Fruit fly (Drosophila melanogaster) whole organism, pupa: Measurements from ENCODE around the gene CG32137.

Experiments used
- CG10348 ChIP-seq: fragments of 200-800 bp; sonication (Bioruptor generic); IDR thresholded peaks from 2 replicates; pipeline ENCODE4 v1.3.6; 2022; ENCODE audit warnings: missing biosample characterization, missing genetic modification characterization
- CG12605 ChIP-seq: fragments of 200-800 bp; sonication (Bioruptor generic); IDR thresholded peaks from 2 replicates; pipeline ENCODE4 v1.3.6; 2022; ENCODE audit warnings: missing biosample characterization, missing genetic modification characterization
- CG13204 ChIP-seq: fragments of 200-800 bp; sonication (Bioruptor generic); optimal IDR thresholded peaks from 2 replicates; lab custom pipeline; 2018; ENCODE audit warnings: missing biosample characterization, mild to moderate bottlenecking, missing genetic modification characterization, moderate library complexity
- CG14655 ChIP-seq: fragments of 200-800 bp; sonication (Bioruptor generic); optimal IDR thresholded peaks from 3 replicates; lab custom pipeline; 2017; ENCODE audit warnings: mild to moderate bottlenecking, missing biosample characterization, missing genetic modification reagents, missing genetic modification characterization
- CG15710 ChIP-seq: fragments of 200-800 bp; sonication (Bioruptor generic); optimal IDR thresholded peaks from 2 replicates; lab custom pipeline; 2018; ENCODE audit warnings: missing biosample characterization, mild to moderate bottlenecking, missing genetic modification characterization, moderate library complexity
- CG17806 ChIP-seq: fragments of 200-800 bp; sonication (Bioruptor generic); optimal IDR thresholded peaks from 2 replicates; lab custom pipeline; 2018; ENCODE audit warnings: missing biosample characterization, mild to moderate bottlenecking, missing genetic modification characterization, moderate library complexity
- CG32121 ChIP-seq: fragments of 200-800 bp; sonication (Bioruptor generic); IDR thresholded peaks from 2 replicates; pipeline ENCODE4 v1.3.6; 2022; ENCODE audit warnings: missing biosample characterization, missing genetic modification characterization
- CG34367 ChIP-seq: fragments of 200-800 bp; sonication (Bioruptor generic); optimal IDR thresholded peaks from 2 replicates; lab custom pipeline; 2018; ENCODE audit warnings: missing biosample characterization, mild to moderate bottlenecking, missing genetic modification characterization
- CG4496 ChIP-seq: fragments of 200-800 bp; sonication (Bioruptor generic); IDR thresholded peaks from 3 replicates; pipeline ENCODE4 v1.3.6; 2022; ENCODE audit warnings: missing biosample characterization, missing genetic modification characterization
- CG8159 ChIP-seq: fragments of 200-800 bp; sonication (Bioruptor generic); optimal IDR thresholded peaks from 3 replicates; lab custom pipeline; 2018; ENCODE audit warnings: missing biosample characterization, mild to moderate bottlenecking, missing genetic modification characterization, moderate library complexity
- CG8301 ChIP-seq: fragments of 200-800 bp; sonication (Bioruptor generic); optimal IDR thresholded peaks from 2 replicates; lab custom pipeline; 2018; ENCODE audit warnings: missing biosample characterization, mild to moderate bottlenecking, missing genetic modification characterization
- CG9948 ChIP-seq: fragments of 200-800 bp; sonication (Bioruptor generic); optimal IDR thresholded peaks from 2 replicates; lab custom pipeline; 2018; ENCODE audit warnings: missing biosample characterization, mild to moderate bottlenecking, missing genetic modification characterization, moderate library complexity
- D1 ChIP-seq: fragments of 200-800 bp; sonication (Bioruptor generic); optimal IDR thresholded peaks from 2 replicates; lab custom pipeline; 2018; ENCODE audit warnings: missing biosample characterization, mild to moderate bottlenecking, missing genetic modification characterization, moderate library complexity
- EcR ChIP-seq: fragments of 200-800 bp; sonication (Bioruptor generic); optimal IDR thresholded peaks from 3 replicates; lab custom pipeline; 2019; ENCODE audit warnings: missing biosample characterization, missing genetic modification characterization, mild to moderate bottlenecking, moderate library complexity, missing genetic modification reagents
- Ets98B ChIP-seq: fragments of 200-800 bp; sonication (Bioruptor generic); IDR thresholded peaks from 2 replicates; pipeline ENCODE4 v1.3.6; 2022; ENCODE audit warnings: missing biosample characterization, missing genetic modification characterization
- Pif1A ChIP-seq: fragments of 200-800 bp; sonication (Bioruptor generic); optimal IDR thresholded peaks from 3 replicates; lab custom pipeline; 2016; ENCODE audit warnings: missing biosample characterization, missing genetic modification characterization
- Pif1B ChIP-seq: fragments of 200-800 bp; sonication (Bioruptor generic); optimal IDR thresholded peaks from 3 replicates; lab custom pipeline; 2016; ENCODE audit warnings: missing biosample characterization, missing genetic modification characterization
- Snoo ChIP-seq: fragments of 200-800 bp; sonication (Bioruptor generic); optimal IDR thresholded peaks from 3 replicates; lab custom pipeline; 2017; ENCODE audit warnings: missing biosample characterization, mild to moderate bottlenecking, missing genetic modification characterization, inconsistent platforms
- fd96Ca ChIP-seq: fragments of 200-800 bp; sonication (Bioruptor generic); IDR thresholded peaks from 3 replicates; pipeline ENCODE4 v1.3.6; 2022; ENCODE audit warnings: missing biosample characterization, missing genetic modification characterization
- gl ChIP-seq: fragments of 200-800 bp; sonication (Bioruptor generic); optimal IDR thresholded peaks from 2 replicates; lab custom pipeline; 2018; ENCODE audit warnings: missing biosample characterization, mild to moderate bottlenecking, missing genetic modification characterization
- rn ChIP-seq: fragments of 200-800 bp; sonication (Bioruptor generic); IDR thresholded peaks from 2 replicates; pipeline ENCODE4 v1.3.6; 2022; ENCODE audit warnings: missing biosample characterization, missing genetic modification characterization

CG32137 gene

dm6 chr3L:13924646-13925045 lies 14.4 kb upstream of the CG32137 start:
- TF ChIP-seq D1 (tag; lab: Kevin White, UChicago) (no peak), CG10348 (no peak), CG14655 (no peak), gl (tag; lab: Kevin White, UChicago) (no peak), CG15710 (tag; lab: Kevin White, UChicago) (no peak), CG34367 (no peak), Pif1B (GFP tag; lab: Kevin White, UChicago) (no peak), CG13204 (GFP tag; lab: Kevin White, UChicago) (no peak), CG9948 (tag; lab: Kevin White, UChicago) (no peak), CG4496 (GFP tag; lab: Robert Waterston, UW) (no peak), Snoo (tag; lab: Kevin White, UChicago) (no peak), EcR (GFP tag; lab: Kevin White, UChicago) (no peak), CG32121 (GFP tag; lab: Robert Waterston, UW) (no peak), CG12605 (GFP tag; lab: Robert Waterston, UW) (no peak), CG8301 (tag; lab: Kevin White, UChicago) (no peak), rn (GFP tag; lab: Robert Waterston, UW) (no peak), CG8159 (tag; lab: Kevin White, UChicago) (no peak), Ets98B (GFP tag; lab: Robert Waterston, UW) (no peak), fd96Ca (GFP tag; lab: Robert Waterston, UW) (no peak)

dm6 chr3L:13925117-13925726 lies 13.8 kb upstream of the CG32137 start, which contains the start of gene Rgl:
Rgl (minus strand) TSS chr3L:13925335.
- TF ChIP-seq Pif1A (GFP tag; lab: Kevin White, UChicago) = no peak
- TF ChIP-seq CG14655 = no peak
- peak; percentile 58; the same call in 1 of the 3 replicates for TF ChIP-seq CG4496 (GFP tag; lab: Robert Waterston, UW)
- TF ChIP-seq CG12605 (GFP tag; lab: Robert Waterston, UW) = peak; percentile 59
- TF ChIP-seq CG8159 (tag; lab: Kevin White, UChicago) = peak; percentile 4
- peak; percentile 57; the same call in 1 of the 3 replicates for TF ChIP-seq fd96Ca (GFP tag; lab: Robert Waterston, UW)
- peak; percentile 68 for TF ChIP-seq Pif1B (GFP tag; lab: Kevin White, UChicago)
- peak; percentile 70; the same call in 1 of the 2 replicates for TF ChIP-seq Ets98B (GFP tag; lab: Robert Waterston, UW)
- TF ChIP-seq CG34367 = no peak
- peak; percentile 12; the same call in 1 of the 2 replicates for TF ChIP-seq CG32121 (GFP tag; lab: Robert Waterston, UW)
- TF ChIP-seq, all 21 proteins: peak for 7

dm6 chr3L:13928769-13929594 lies 10.1 kb upstream of the CG32137 start, which contains the start of the genes CG8833 and DCTN1-p150:
CG8833 (minus strand) TSS chr3L:13929000.
DCTN1-p150 (plus strand) TSS chr3L:13929387.
- TF ChIP-seq CG4496 (GFP tag; lab: Robert Waterston, UW) = no peak
- peak; percentile 19 for TF ChIP-seq Snoo (tag; lab: Kevin White, UChicago)
- peak; percentile 30 for TF ChIP-seq CG15710 (tag; lab: Kevin White, UChicago)
- no peak for TF ChIP-seq fd96Ca (GFP tag; lab: Robert Waterston, UW)
- TF ChIP-seq CG12605 (GFP tag; lab: Robert Waterston, UW) = no peak

DNA sequence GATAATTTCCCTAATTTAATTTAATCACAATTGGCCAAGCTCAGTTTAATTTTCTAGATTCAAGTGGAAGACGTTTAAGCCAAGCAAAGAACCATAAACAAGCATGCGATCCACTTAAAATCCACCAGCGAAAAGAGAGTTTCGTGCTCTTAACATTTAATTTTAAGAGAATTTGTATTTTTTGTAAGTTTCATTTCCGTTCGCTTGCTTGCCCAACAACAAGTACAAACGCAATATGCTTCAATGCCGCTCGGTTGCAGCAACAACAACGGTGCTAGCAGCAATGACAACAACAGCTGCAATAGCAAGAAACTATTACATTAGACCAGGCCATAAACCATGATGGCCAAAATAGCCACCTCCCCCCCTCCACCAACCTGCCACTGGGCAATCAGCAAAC lies 4.1 kb upstream of the CG32137 start:
- no peak for TF ChIP-seq CG8301 (tag; lab: Kevin White, UChicago)
- no peak for TF ChIP-seq CG17806 (tag; lab: Kevin White, UChicago)
- no peak for TF ChIP-seq Pif1B (GFP tag; lab: Kevin White, UChicago)
- TF ChIP-seq CG12605 (GFP tag; lab: Robert Waterston, UW) = 0 out of 2 replicates have a peak, but pooled peaks have one; percentile 33
- TF ChIP-seq, all 21 proteins: peak for 1

DNA sequence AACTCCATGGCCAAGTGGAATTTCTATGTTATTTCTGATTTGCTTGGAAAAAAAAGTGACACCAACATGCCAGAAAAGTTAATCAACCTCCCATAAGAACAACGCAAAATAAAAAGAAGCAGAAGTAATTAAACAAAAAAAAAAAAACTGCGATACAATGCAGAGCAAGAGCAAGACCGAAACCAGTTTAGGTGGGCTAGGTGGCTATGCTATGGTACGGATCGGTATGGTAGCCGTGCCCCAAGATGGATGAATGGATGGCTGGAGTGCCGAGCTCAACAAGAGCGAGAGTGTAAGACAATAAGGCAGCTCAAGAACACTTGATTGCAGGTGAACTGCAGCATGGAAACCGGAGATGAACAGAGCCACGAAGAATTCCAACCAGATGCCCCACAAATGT lies 2.3 kb upstream of the CG32137 start:
- TF ChIP-seq CG32121 (GFP tag; lab: Robert Waterston, UW) = peak; percentile 33
- TF ChIP-seq Pif1A (GFP tag; lab: Kevin White, UChicago) = no peak
- TF ChIP-seq CG8159 (tag; lab: Kevin White, UChicago) = peak; percentile 20
- TF ChIP-seq Pif1B (GFP tag; lab: Kevin White, UChicago) = no peak
- TF ChIP-seq gl (tag; lab: Kevin White, UChicago) = peak; percentile 22
- peak; percentile 45; the same call in 1 of the 3 replicates for TF ChIP-seq CG4496 (GFP tag; lab: Robert Waterston, UW)
- TF ChIP-seq CG17806 (tag; lab: Kevin White, UChicago) = peak; percentile 6
- peak; percentile 26; the same call in 1 of the 3 replicates for TF ChIP-seq fd96Ca (GFP tag; lab: Robert Waterston, UW)
- no peak for TF ChIP-seq D1 (tag; lab: Kevin White, UChicago)
- TF ChIP-seq CG12605 (GFP tag; lab: Robert Waterston, UW) = peak; percentile 70; the same call in 1 of the 2 replicates
- TF ChIP-seq Ets98B (GFP tag; lab: Robert Waterston, UW) = peak; percentile 46; the same call in 1 of the 2 replicates
